Fruit fly (Drosophila melanogaster): ENCODE measurements around the gene RpL13A.

RpL13A gene

DNA sequence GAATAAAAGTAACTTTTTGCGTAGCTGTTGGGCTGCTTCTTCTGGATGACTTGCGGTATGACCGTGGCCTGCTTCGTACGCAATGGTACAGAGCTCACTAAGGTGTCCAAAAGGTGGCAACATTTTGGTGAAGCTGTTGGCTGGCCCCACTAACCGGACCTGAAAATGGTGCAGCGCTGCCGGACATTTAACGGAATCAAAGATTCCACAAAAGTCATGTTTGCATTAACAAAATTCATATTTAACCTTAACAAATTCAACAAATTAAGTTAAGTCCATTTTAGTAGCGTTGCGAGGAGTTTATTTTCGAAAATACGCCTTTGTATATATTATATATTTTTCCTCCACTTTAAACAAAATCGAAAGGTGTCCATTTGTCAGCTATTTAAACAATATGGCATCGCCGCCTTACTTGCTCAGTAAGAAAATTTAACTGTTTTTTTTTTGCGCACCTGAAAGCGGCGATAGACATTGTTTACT is 23.2 kb upstream of the RpL13A start, which contains the start of the genes kra and SecS (continued):
- TF ChIP-seq CG15601 (tag; optimal IDR thresholded peaks at IDR 0.05) = peak; percentile 50
- TF ChIP-seq CG1529 (GFP tag; optimal IDR thresholded peaks at IDR 0.05) = peak; percentile 31
- no peak for TF ChIP-seq slbo (GFP tag; IDR thresholded peaks at IDR 0.05)
- peak; percentile 41 for TF ChIP-seq CG6765 (GFP tag; optimal IDR thresholded peaks at IDR 0.05)
- TF ChIP-seq gsb (GFP tag; IDR thresholded peaks at IDR 0.05) = no peak
- peak; percentile 26 for TF ChIP-seq CG10462 (GFP tag; optimal IDR thresholded peaks at IDR 0.05)
- TF ChIP-seq C15 (GFP tag; IDR thresholded peaks at IDR 0.05) = no peak
- no peak for TF ChIP-seq CG17612 (GFP tag; IDR thresholded peaks at IDR 0.05)
- TF ChIP-seq CG7556 (GFP tag; optimal IDR thresholded peaks at IDR 0.05) = peak; percentile 62
- no peak for TF ChIP-seq CG3726 (GFP tag; IDR thresholded peaks at IDR 0.05)
- TF ChIP-seq nom (GFP tag; optimal IDR thresholded peaks at IDR 0.05) = peak; percentile 1
- no peak for TF ChIP-seq CG8359 (GFP tag; optimal IDR thresholded peaks at IDR 0.05; ENCODE audit: borderline replicate concordance)
- peak; percentile 10 for TF ChIP-seq CG7271 (tag; optimal IDR thresholded peaks at IDR 0.05)
- peak; percentile 49 for TF ChIP-seq shn (GFP tag; optimal IDR thresholded peaks at IDR 0.05)
- no peak for TF ChIP-seq CG4730 (GFP tag; IDR thresholded peaks at IDR 0.05)
- peak; percentile 6 for TF ChIP-seq exex (tag; optimal IDR thresholded peaks at IDR 0.05)
- peak; percentile 11 for TF ChIP-seq CG5180 (GFP tag; optimal IDR thresholded peaks at IDR 0.05)
- peak; percentile 72 for TF ChIP-seq CG12155 (GFP tag; optimal IDR thresholded peaks at IDR 0.05)
- no peak for TF ChIP-seq danr (GFP tag; IDR thresholded peaks at IDR 0.05)
- peak; percentile 90 for TF ChIP-seq Ets65A (GFP tag)
- TF ChIP-seq chn (GFP tag; optimal IDR thresholded peaks at IDR 0.05) = peak; percentile 67
- peak; percentile 44 for TF ChIP-seq CG4854 (GFP tag; optimal IDR thresholded peaks at IDR 0.05)
- TF ChIP-seq CG7786 (GFP tag; optimal IDR thresholded peaks at IDR 0.05) = peak; percentile 42
- TF ChIP-seq Lhr (GFP tag; optimal IDR thresholded peaks at IDR 0.05) = peak; percentile 85
- TF ChIP-seq CG10543 (GFP tag; optimal IDR thresholded peaks at IDR 0.05) = no peak
- TF ChIP-seq Nf-YB (GFP tag; optimal IDR thresholded peaks at IDR 0.05) = no peak
- TF ChIP-seq gt (GFP tag; IDR thresholded peaks at IDR 0.05) = no peak
- no peak for TF ChIP-seq Doc3 (GFP tag; IDR thresholded peaks at IDR 0.05; ENCODE audit: partially characterized antibody)
- no peak for TF ChIP-seq Nf-YA (GFP tag; IDR thresholded peaks at IDR 0.05)
- TF ChIP-seq pita (GFP tag; optimal IDR thresholded peaks at IDR 0.05) = no peak
- TF ChIP-seq tap (tag; optimal IDR thresholded peaks at IDR 0.05) = no peak
- TF ChIP-seq MBD-R2 (GFP tag; IDR thresholded peaks at IDR 0.05) = no peak
- TF ChIP-seq zfh2 (GFP tag; optimal IDR thresholded peaks at IDR 0.05) = peak; percentile 46
- TF ChIP-seq CG17568 (GFP tag; optimal IDR thresholded peaks at IDR 0.05) = no peak
- TF ChIP-seq CG12071 (GFP tag; optimal IDR thresholded peaks at IDR 0.05) = peak; percentile 27
- TF ChIP-seq fd64A (GFP tag; optimal IDR thresholded peaks at IDR 0.05) = no peak
- no peak for TF ChIP-seq CG6254 (GFP tag; optimal IDR thresholded peaks at IDR 0.05)
- TF ChIP-seq CG1792 (GFP tag; optimal IDR thresholded peaks at IDR 0.05) = peak; percentile 38
- TF ChIP-seq Dll (GFP tag; IDR thresholded peaks at IDR 0.05; ENCODE audit: partially characterized antibody) = no peak
- TF ChIP-seq odd (GFP tag; optimal IDR thresholded peaks at IDR 0.05) = no peak
- no peak for TF ChIP-seq kay (GFP tag; optimal IDR thresholded peaks at IDR 0.05)
- peak; percentile 75 for TF ChIP-seq gem (tag; optimal IDR thresholded peaks at IDR 0.05)
- peak; percentile 52 for TF ChIP-seq CG18476 (GFP tag; optimal IDR thresholded peaks at IDR 0.05)
- TF ChIP-seq tio (GFP tag; optimal IDR thresholded peaks at IDR 0.05) = no peak
- TF ChIP-seq Fer3 (tag; optimal IDR thresholded peaks at IDR 0.05) = peak; percentile 57
- TF ChIP-seq CG4820 (GFP tag; optimal IDR thresholded peaks at IDR 0.05) = peak; percentile 57
- TF ChIP-seq CG10979 (tag; optimal IDR thresholded peaks at IDR 0.05) = peak; percentile 46
- peak; percentile 48 for TF ChIP-seq CG8924 (tag; optimal IDR thresholded peaks at IDR 0.05)
- no peak for TF ChIP-seq sens-2 (GFP tag; IDR thresholded peaks at IDR 0.05)
- TF ChIP-seq Mad (GFP tag; optimal IDR thresholded peaks at IDR 0.05) = peak; percentile 71
- TF ChIP-seq trh (GFP tag; optimal IDR thresholded peaks at IDR 0.05) = peak; percentile 35

All from whole organism, embryonic.